Worm (Caenorhabditis elegans): Measurements from ENCODE around the gene acr-25.

- TF ChIP-seq ztf-4 (tag; optimal IDR thresholded peaks at IDR 0.05) (no peak), lin-13 (GFP tag; optimal IDR thresholded peaks at IDR 0.05) (no peak), dpl-1 (GFP tag; optimal IDR thresholded peaks at IDR 0.05) (no peak), mep-1 (tag; optimal IDR thresholded peaks at IDR 0.05) (no peak), jun-1 (tag; optimal IDR thresholded peaks at IDR 0.05) (no peak), snpc-4 (tag; optimal IDR thresholded peaks at IDR 0.05) (no peak), sptf-1 (tag; optimal IDR thresholded peaks at IDR 0.05) (no peak), aly-2 (tag; optimal IDR thresholded peaks at IDR 0.05) (no peak), zag-1 (tag; optimal IDR thresholded peaks at IDR 0.05) (no peak)
These were observed 36.3 kb downstream of the acr-25 start for ce11 chrIV:6500433-6500832.
